Worm (Caenorhabditis elegans) whole organism, L1 larva: ENCODE measurements around the gene T12A7.6.
A peak's percentile ranks its signal among the peaks of the same experiment; 100 is the strongest.

Source experiments
- C16A3.4 ChIP-seq: fragments of 150-350 bp; optimal IDR thresholded peaks from 2 replicates; lab custom pipeline; 2014; ENCODE audit warnings: missing biosample characterization, missing genetic modification characterization
- C34B4.2 ChIP-seq: sonication (generic microtip); optimal IDR thresholded peaks from 2 replicates; lab custom pipeline; 2017; ENCODE audit warnings: mild to moderate bottlenecking, missing genetic modification characterization, missing compliant biosample characterization
- Y116A8C.19 ChIP-seq: sonication (generic microtip); optimal IDR thresholded peaks from 2 replicates; lab custom pipeline; 2016; ENCODE audit warnings: missing compliant biosample characterization, missing genetic modification characterization, borderline replicate concordance
- alr-1 ChIP-seq: fragments of 200-800 bp; sonication (Bioruptor generic); optimal IDR thresholded peaks from 2 replicates; lab custom pipeline; 2018; ENCODE audit warnings: borderline replicate concordance, mild to moderate bottlenecking, missing genetic modification characterization, missing compliant biosample characterization
- ama-1 ChIP-seq: fragments of 150-350 bp; optimal IDR thresholded peaks from 2 replicates; lab custom pipeline; 2014
- blmp-1 ChIP-seq: fragments of 150-350 bp; optimal IDR thresholded peaks from 2 replicates; lab custom pipeline; 2014; ENCODE audit warnings: missing biosample characterization, missing genetic modification characterization
- ceh-90 ChIP-seq: sonication (generic microtip); optimal IDR thresholded peaks from 2 replicates; lab custom pipeline; 2016; ENCODE audit warnings: missing genetic modification characterization, missing compliant biosample characterization
- dsc-1 ChIP-seq: sonication (generic microtip); optimal IDR thresholded peaks from 2 replicates; lab custom pipeline; 2016; ENCODE audit warnings: mild to moderate bottlenecking, missing genetic modification characterization, missing compliant biosample characterization
- efl-1 ChIP-seq, 4 experiments: fragments of 150-350 bp; optimal IDR thresholded peaks in 3 of 4; peaks in 1 of 4; 1 replicate in 1 of 4; 2 replicates in 3 of 4; lab custom pipeline; 2014; ENCODE audit warnings: missing biosample characterization in 2 of 4, missing genetic modification characterization in 2 of 4, missing genetic modification reagents in 2 of 4
- efl-3 ChIP-seq: fragments of 200-800 bp; sonication (Bioruptor generic); optimal IDR thresholded peaks from 2 replicates; lab custom pipeline; 2018; ENCODE audit warnings: mild to moderate bottlenecking, missing genetic modification characterization, missing compliant biosample characterization
- egl-13 ChIP-seq: sonication (generic microtip); optimal IDR thresholded peaks from 2 replicates; lab custom pipeline; 2016; ENCODE audit warnings: missing genotype, missing genetic modification reagents, missing genetic modification characterization, missing compliant biosample characterization
- elt-2 ChIP-seq: sonication (generic microtip); optimal IDR thresholded peaks from 2 replicates; lab custom pipeline; 2016; ENCODE audit warnings: missing genetic modification characterization, mild to moderate bottlenecking, inconsistent platforms, missing compliant biosample characterization, missing genetic modification reagents
- elt-3 ChIP-seq, 6 experiments: fragments of 150-350 bp in 1 of 6; sonication (generic microtip); optimal IDR thresholded peaks; 2 replicates each; lab custom pipeline; 2017 to 2018; ENCODE audit warnings: missing biosample characterization in 6 of 6, missing genetic modification characterization in 6 of 6, inconsistent platforms in 1 of 6
- fkh-10 ChIP-seq: sonication (generic microtip); optimal IDR thresholded peaks from 2 replicates; lab custom pipeline; 2017; ENCODE audit warnings: missing biosample characterization, missing genetic modification reagents, missing genetic modification characterization
- fkh-4 ChIP-seq: sonication (generic microtip); optimal IDR thresholded peaks from 2 replicates; lab custom pipeline; 2016; ENCODE audit warnings: missing compliant biosample characterization, missing genetic modification characterization, borderline replicate concordance
- fos-1 ChIP-seq: fragments of 150-350 bp; optimal IDR thresholded peaks from 2 replicates; lab custom pipeline; 2014; ENCODE audit warnings: missing biosample characterization, missing genetic modification characterization
- irx-1 ChIP-seq: sonication (generic microtip); optimal IDR thresholded peaks from 2 replicates; lab custom pipeline; 2016; ENCODE audit warnings: missing genetic modification characterization, missing compliant biosample characterization
- isw-1 ChIP-seq: fragments of 200-800 bp; sonication (Bioruptor generic); IDR thresholded peaks from 2 replicates; pipeline ENCODE4 v1.3.6; 2022; ENCODE audit warnings: missing genetic modification characterization, missing compliant biosample characterization
- jun-1 ChIP-seq: fragments of 150-350 bp; optimal IDR thresholded peaks from 2 replicates; lab custom pipeline; 2014; ENCODE audit warnings: missing biosample characterization, missing genetic modification reagents, missing genetic modification characterization
- lin-14 ChIP-seq: fragments of 200-800 bp; sonication (Bioruptor generic); optimal IDR thresholded peaks from 2 replicates; lab custom pipeline; 2018; ENCODE audit warnings: mild to moderate bottlenecking, missing genetic modification characterization, moderate library complexity, missing compliant biosample characterization
- lin-15B ChIP-seq: fragments of 150-350 bp; sonication (generic microtip); optimal IDR thresholded peaks from 3 replicates; lab custom pipeline; 2014; ENCODE audit warnings: missing biosample characterization, missing genetic modification characterization
- lin-35 ChIP-seq, 2 experiments: fragments of 150-350 bp; optimal IDR thresholded peaks; 2 replicates each; lab custom pipeline; 2014; ENCODE audit warnings: missing biosample characterization in 2 of 2, missing genetic modification characterization in 2 of 2, missing genetic modification reagents in 2 of 2
- lin-39 ChIP-seq: fragments of 150-350 bp; optimal IDR thresholded peaks from 2 replicates; lab custom pipeline; 2014; ENCODE audit warnings: missing biosample characterization, missing genetic modification reagents, missing genetic modification characterization
- lir-3 ChIP-seq: sonication (generic microtip); optimal IDR thresholded peaks from 2 replicates; lab custom pipeline; 2016; ENCODE audit warnings: mild to moderate bottlenecking, missing genetic modification characterization, moderate library complexity, missing compliant biosample characterization; ENCODE audit not compliant: poor library complexity
- lsy-2 ChIP-seq, 2 experiments: fragments of 150-350 bp; optimal IDR thresholded peaks; 2 replicates each; lab custom pipeline; 2014; ENCODE audit warnings: missing biosample characterization in 2 of 2, missing genetic modification characterization in 2 of 2
- mef-2 ChIP-seq: fragments of 150-350 bp; optimal IDR thresholded peaks from 2 replicates; lab custom pipeline; 2014; ENCODE audit warnings: missing biosample characterization, missing genetic modification characterization
- nhr-12 ChIP-seq: sonication (generic microtip); optimal IDR thresholded peaks from 2 replicates; lab custom pipeline; 2017; ENCODE audit warnings: missing biosample characterization, missing genetic modification characterization
- nhr-19 ChIP-seq: fragments of 200-800 bp; sonication (Bioruptor generic); conservative IDR thresholded peaks from 2 replicates; pipeline ENCODE4 v1.3.6; 2022; ENCODE audit warnings: missing genetic modification characterization, missing compliant biosample characterization
- nhr-20 ChIP-seq: sonication (generic microtip); optimal IDR thresholded peaks from 2 replicates; lab custom pipeline; 2016; ENCODE audit warnings: mild to moderate bottlenecking, missing genetic modification characterization, missing compliant biosample characterization
- nhr-237 ChIP-seq: fragments of 150-350 bp; optimal IDR thresholded peaks from 2 replicates; lab custom pipeline; 2014; ENCODE audit warnings: missing biosample characterization, missing genetic modification characterization
- nhr-77 ChIP-seq: fragments of 150-350 bp; optimal IDR thresholded peaks from 2 replicates; lab custom pipeline; 2014; ENCODE audit warnings: missing biosample characterization, missing genetic modification characterization
- pax-3 ChIP-seq: fragments of 200-800 bp; sonication (Bioruptor generic); optimal IDR thresholded peaks from 2 replicates; lab custom pipeline; 2018; ENCODE audit warnings: mild to moderate bottlenecking, missing genetic modification characterization, moderate library complexity, missing compliant biosample characterization
- pqm-1 ChIP-seq: sonication (generic microtip); optimal IDR thresholded peaks from 3 replicates; lab custom pipeline; 2017; ENCODE audit warnings: missing biosample characterization, missing genetic modification characterization
- rnt-1 ChIP-seq: sonication (generic microtip); optimal IDR thresholded peaks from 2 replicates; lab custom pipeline; 2016; ENCODE audit warnings: mild to moderate bottlenecking, missing genetic modification characterization, moderate library complexity, missing compliant biosample characterization
- skn-1 ChIP-seq: fragments of 150-350 bp; optimal IDR thresholded peaks from 2 replicates; lab custom pipeline; 2014; ENCODE audit warnings: missing biosample characterization, missing genetic modification characterization
- snu-23 ChIP-seq: sonication (generic microtip); optimal IDR thresholded peaks from 2 replicates; lab custom pipeline; 2016; ENCODE audit warnings: missing genetic modification characterization, missing compliant biosample characterization
- sox-4 ChIP-seq: sonication (generic microtip); optimal IDR thresholded peaks from 2 replicates; lab custom pipeline; 2016; ENCODE audit warnings: missing genetic modification characterization, missing compliant biosample characterization
- sup-37 ChIP-seq: fragments of 200-800 bp; sonication (Bioruptor generic); optimal IDR thresholded peaks from 2 replicates; lab custom pipeline; 2018; ENCODE audit warnings: mild to moderate bottlenecking, missing genetic modification characterization, missing compliant biosample characterization
- swsn-7 ChIP-seq: sonication (generic microtip); optimal IDR thresholded peaks from 2 replicates; lab custom pipeline; 2016; ENCODE audit warnings: missing genetic modification characterization, missing compliant biosample characterization
- tbx-2 ChIP-seq: sonication (generic microtip); optimal IDR thresholded peaks from 2 replicates; lab custom pipeline; 2016; ENCODE audit warnings: missing genetic modification characterization, missing compliant biosample characterization
- tlp-1 ChIP-seq: fragments of 150-350 bp; optimal IDR thresholded peaks from 2 replicates; lab custom pipeline; 2014; ENCODE audit warnings: missing biosample characterization, missing genetic modification characterization
- unc-130 ChIP-seq: fragments of 150-350 bp; optimal IDR thresholded peaks from 2 replicates; lab custom pipeline; 2017; ENCODE audit warnings: missing biosample characterization, missing genetic modification characterization, inconsistent platforms
- unc-62 ChIP-seq: fragments of 150-350 bp; optimal IDR thresholded peaks from 2 replicates; lab custom pipeline; 2014; ENCODE audit warnings: missing biosample characterization, missing genetic modification reagents, missing genetic modification characterization
- unc-98 ChIP-seq: fragments of 200-800 bp; sonication (Bioruptor generic); IDR thresholded peaks from 2 replicates; pipeline ENCODE4 v1.3.6; 2022; ENCODE audit warnings: missing genetic modification characterization, missing compliant biosample characterization
- xbp-1 ChIP-seq: sonication (generic microtip); optimal IDR thresholded peaks from 2 replicates; lab custom pipeline; 2016; ENCODE audit warnings: missing genetic modification characterization, missing compliant biosample characterization
- zag-1 ChIP-seq: fragments of 150-350 bp; optimal IDR thresholded peaks from 2 replicates; lab custom pipeline; 2014; ENCODE audit warnings: missing biosample characterization, missing genetic modification characterization
- zip-4 ChIP-seq: fragments of 200-800 bp; sonication (Bioruptor generic); optimal IDR thresholded peaks from 2 replicates; lab custom pipeline; 2018; ENCODE audit warnings: mild to moderate bottlenecking, missing genetic modification characterization, moderate library complexity, missing compliant biosample characterization
- ztf-11 ChIP-seq, 2 experiments: sonication (generic microtip); optimal IDR thresholded peaks; 2 replicates each; lab custom pipeline; 2016 to 2017; ENCODE audit warnings: missing genetic modification characterization in 2 of 2, missing biosample characterization in 1 of 2, missing compliant biosample characterization in 1 of 2

T12A7.6 gene

ce11 chrIV:11765507-11765906 is 16.5 kb downstream of the T12A7.6 start (continued):
- TF ChIP-seq lin-39 (tag; lab: Kevin White, UChicago) (no peak), efl-1 (optimal IDR thresholded peaks at IDR 0.05; lab: Kevin White, UChicago) (peak in 1 of 2 experiments; percentile 31), efl-1 (GFP tag; optimal IDR thresholded peaks at IDR 0.05 in 1 of 2; lab: Kevin White, UChicago) (no peak), alr-1 (tag; lab: Kevin White, UChicago) (no peak), irx-1 (tag; lab: Kevin White, UChicago) (peak; percentile 44), lin-35 (GFP tag; optimal IDR thresholded peaks at IDR 0.05; lab: Kevin White, UChicago) (peak in 1 of 2 experiments; percentile 58), ceh-90 (no peak), sox-4 (tag; lab: Kevin White, UChicago) (peak; percentile 3), nhr-20 (peak; percentile 42), jun-1 (tag; lab: Kevin White, UChicago) (peak; percentile 12), fkh-10 (GFP tag; lab: Kevin White, UChicago) (peak; percentile 60), Y116A8C.19 (tag; lab: Kevin White, UChicago) (no peak), tlp-1 (no peak), sup-37 (GFP tag; lab: Kevin White, UChicago) (no peak), nhr-19 (GFP tag; lab: Robert Waterston, UW) (peak; percentile 49), skn-1 (tag; lab: Kevin White, UChicago) (no peak), xbp-1 (tag; lab: Kevin White, UChicago) (peak; percentile 48), zag-1 (tag; lab: Kevin White, UChicago) (peak; percentile 41), nhr-77 (tag; lab: Kevin White, UChicago) (no peak), dsc-1 (tag; lab: Kevin White, UChicago) (peak; percentile 85), C16A3.4 (tag; lab: Kevin White, UChicago) (no peak), efl-3 (GFP tag; lab: Kevin White, UChicago) (no peak), C34B4.2 (tag; lab: Kevin White, UChicago) (no peak), lsy-2 (tag; optimal IDR thresholded peaks at IDR 0.05; lab: Kevin White, UChicago) (peak; percentile 56 to 58), pax-3 (tag; lab: Kevin White, UChicago) (peak; percentile 58), tbx-2 (peak; percentile 57), lin-15B (tag; lab: Kevin White, UChicago) (no peak), egl-13 (peak; percentile 75), zip-4 (no peak), nhr-12 (no peak), rnt-1 (tag; lab: Kevin White, UChicago) (peak; percentile 54)

ce11 chrIV:11769769-11770168 is 20.7 kb downstream of the T12A7.6 start:
- TF ChIP-seq alr-1 (tag; lab: Kevin White, UChicago) (no peak), elt-2 (tag; lab: Kevin White, UChicago) (no peak), lsy-2 (tag; optimal IDR thresholded peaks at IDR 0.05; lab: Kevin White, UChicago) (no peak), unc-98 (GFP tag; lab: Robert Waterston, UW) (no peak), nhr-12 (no peak), ztf-11 (tag; optimal IDR thresholded peaks at IDR 0.05; lab: Kevin White, UChicago) (no peak), Y116A8C.19 (tag; lab: Kevin White, UChicago) (no peak), lin-14 (GFP tag; lab: Kevin White, UChicago) (no peak), snu-23 (GFP tag; lab: Kevin White, UChicago) (no peak), swsn-7 (tag; lab: Kevin White, UChicago) (no peak), fos-1 (tag; lab: Kevin White, UChicago) (no peak), dsc-1 (tag; lab: Kevin White, UChicago) (no peak), pax-3 (tag; lab: Kevin White, UChicago) (no peak), ama-1 (lab: Kevin White, UChicago) (no peak), unc-130 (tag; lab: Kevin White, UChicago) (no peak)
- TF ChIP-seq, all 84 proteins: peak for 0

- TF ChIP-seq alr-1 (tag; lab: Kevin White, UChicago) (no peak), pax-3 (tag; lab: Kevin White, UChicago) (no peak), lin-35 (GFP tag; optimal IDR thresholded peaks at IDR 0.05; lab: Kevin White, UChicago) (no peak), fkh-4 (tag; lab: Kevin White, UChicago) (no peak), pqm-1 (tag; lab: Kevin White, UChicago) (peak; percentile 84), nhr-237 (no peak), tlp-1 (peak; percentile 70), ama-1 (lab: Kevin White, UChicago) (no peak), lir-3 (no peak), nhr-77 (tag; lab: Kevin White, UChicago) (no peak), isw-1 (no peak), efl-3 (GFP tag; lab: Kevin White, UChicago) (no peak), blmp-1 (no peak), elt-2 (tag; lab: Kevin White, UChicago) (peak; percentile 82), mef-2 (tag; lab: Kevin White, UChicago) (no peak), ceh-90 (no peak), unc-62 (GFP tag; lab: Kevin White, UChicago) (no peak), elt-3 (tag; optimal IDR thresholded peaks at IDR 0.05; lab: Kevin White, UChicago) (no peak), lin-14 (GFP tag; lab: Kevin White, UChicago) (peak; percentile 10)
Measured at ce11 chrIV:11771064-11771463, 22.0 kb downstream of the T12A7.6 start.
